Worm (Caenorhabditis elegans): Measurements from ENCODE around the gene Y26G10.4.

ce11 chrV:17655205-17655604 lies 43.8 kb downstream of the Y26G10.4 start:
- TF ChIP-seq tab-1 (GFP tag; IDR thresholded peaks at IDR 0.05): no peak
- TF ChIP-seq T22C8.4 (GFP tag; IDR thresholded peaks at IDR 0.05): no peak
- no peak for TF ChIP-seq ztf-23 (GFP tag; IDR thresholded peaks at IDR 0.05)
- TF ChIP-seq cog-1 (tag; optimal IDR thresholded peaks at IDR 0.05): no peak
- TF ChIP-seq ztf-29 (GFP tag; IDR thresholded peaks at IDR 0.05): no peak
- TF ChIP-seq flt-1 (GFP tag; IDR thresholded peaks at IDR 0.05): no peak
- no peak for TF ChIP-seq klf-2 (GFP tag; conservative IDR thresholded peaks at IDR 0.05)
- TF ChIP-seq ref-1 (GFP tag; conservative IDR thresholded peaks at IDR 0.05): no peak

All from whole organism, midembryonic.